Fruit fly (Drosophila melanogaster) whole organism, embryonic: ENCODE results near the gene CG8051.
A peak's percentile ranks its signal among the peaks of the same experiment; 100 is the strongest.

Experiments
- CG10431 ChIP-seq: fragments of 200-800 bp; sonication (Bioruptor generic); optimal IDR thresholded peaks from 3 replicates; lab custom pipeline; 2018; ENCODE audit warnings: missing biosample characterization, mild to moderate bottlenecking, missing genetic modification characterization
- CG10959 ChIP-seq: fragments of 200-800 bp; sonication (Bioruptor generic); IDR thresholded peaks from 2 replicates; pipeline ENCODE4 v1.3.6; 2022; ENCODE audit warnings: missing biosample characterization, missing genetic modification characterization
- CG10979 ChIP-seq: fragments of 200-800 bp; sonication (Bioruptor generic); optimal IDR thresholded peaks from 2 replicates; lab custom pipeline; 2018; ENCODE audit warnings: missing biosample characterization, mild to moderate bottlenecking, missing genetic modification characterization, moderate library complexity
- CG11456 ChIP-seq: fragments of 200-800 bp; sonication (Bioruptor generic); IDR thresholded peaks from 3 replicates; pipeline ENCODE4 v1.3.6; 2022; ENCODE audit warnings: missing biosample characterization, missing genetic modification characterization
- CG11695 ChIP-seq: fragments of 200-800 bp; sonication (Bioruptor generic); IDR thresholded peaks from 3 replicates; pipeline ENCODE4 v1.3.6; 2022; ENCODE audit warnings: missing biosample characterization, missing genetic modification characterization
- CG12219 ChIP-seq: fragments of 200-800 bp; sonication (Bioruptor generic); optimal IDR thresholded peaks from 3 replicates; lab custom pipeline; 2018; ENCODE audit warnings: missing biosample characterization, mild to moderate bottlenecking, missing genetic modification characterization
- CG12299 ChIP-seq: fragments of 200-800 bp; sonication (Bioruptor generic); optimal IDR thresholded peaks from 2 replicates; lab custom pipeline; 2018; ENCODE audit warnings: missing biosample characterization, mild to moderate bottlenecking, missing genetic modification characterization
- CG1233 ChIP-seq: fragments of 200-800 bp; sonication (Bioruptor generic); optimal IDR thresholded peaks from 4 replicates; lab custom pipeline; 2018; ENCODE audit warnings: missing biosample characterization, mild to moderate bottlenecking, missing genetic modification characterization
- CG14441 ChIP-seq: fragments of 200-800 bp; sonication (Bioruptor generic); IDR thresholded peaks from 2 replicates; pipeline ENCODE4 v1.3.6; 2022; ENCODE audit warnings: missing biosample characterization, missing genetic modification characterization
- CG17359 ChIP-seq: fragments of 200-800 bp; sonication (Bioruptor generic); optimal IDR thresholded peaks from 3 replicates; lab custom pipeline; 2018; ENCODE audit warnings: missing biosample characterization, mild to moderate bottlenecking, missing genetic modification characterization, moderate library complexity
- CG17568 ChIP-seq: fragments of 200-800 bp; sonication (Bioruptor generic); optimal IDR thresholded peaks from 2 replicates; lab custom pipeline; 2018; ENCODE audit warnings: missing biosample characterization, mild to moderate bottlenecking, missing genetic modification characterization, moderate library complexity
- CG3065 ChIP-seq: fragments of 200-800 bp; sonication (Bioruptor generic); optimal IDR thresholded peaks from 2 replicates; lab custom pipeline; 2016; ENCODE audit warnings: missing biosample characterization, missing genetic modification characterization
- CG32532 ChIP-seq: fragments of 200-800 bp; sonication (Bioruptor generic); IDR thresholded peaks from 2 replicates; pipeline ENCODE4 v1.3.6; 2022; ENCODE audit warnings: missing biosample characterization, missing genetic modification characterization
- CG34224 ChIP-seq: fragments of 200-800 bp; sonication (Bioruptor generic); IDR thresholded peaks from 3 replicates; pipeline ENCODE4 v1.3.6; 2022; ENCODE audit warnings: missing biosample characterization, missing genetic modification characterization; ENCODE audit not compliant: partially characterized antibody
- CG3995 ChIP-seq: fragments of 200-800 bp; sonication (Bioruptor generic); optimal IDR thresholded peaks from 3 replicates; lab custom pipeline; 2016; ENCODE audit warnings: missing biosample characterization, missing genetic modification characterization
- CG4424 ChIP-seq: fragments of 200-800 bp; sonication (Bioruptor generic); optimal IDR thresholded peaks from 3 replicates; lab custom pipeline; 2016; ENCODE audit warnings: missing biosample characterization, missing genetic modification characterization
- CG4617 ChIP-seq: fragments of 200-800 bp; sonication (Bioruptor generic); optimal IDR thresholded peaks from 3 replicates; lab custom pipeline; 2016; ENCODE audit warnings: missing biosample characterization, missing genetic modification characterization, borderline replicate concordance
- CG9876 ChIP-seq: fragments of 200-800 bp; sonication (Bioruptor generic); optimal IDR thresholded peaks from 2 replicates; lab custom pipeline; 2016; ENCODE audit warnings: missing biosample characterization, missing genetic modification characterization
- Dip2 ChIP-seq: fragments of 200-800 bp; sonication (Bioruptor generic); IDR thresholded peaks from 2 replicates; pipeline ENCODE4 v1.3.6; 2022; ENCODE audit warnings: missing biosample characterization, missing genetic modification characterization
- Doc2 ChIP-seq: fragments of 200-800 bp; sonication (Bioruptor generic); IDR thresholded peaks from 2 replicates; pipeline ENCODE4 v1.3.6; 2022; ENCODE audit warnings: missing biosample characterization, missing genetic modification characterization
- E2f1 ChIP-seq: fragments of 200-800 bp; sonication (Bioruptor generic); IDR thresholded peaks from 2 replicates; pipeline ENCODE4 v1.3.6; 2022; ENCODE audit warnings: missing biosample characterization, missing genetic modification characterization
- E2f2 ChIP-seq: fragments of 200-800 bp; sonication (Bioruptor generic); IDR thresholded peaks from 2 replicates; pipeline ENCODE4 v1.3.6; 2022; ENCODE audit warnings: missing biosample characterization, missing genetic modification characterization
- Gsc ChIP-seq: fragments of 200-800 bp; sonication (Bioruptor generic); IDR thresholded peaks from 2 replicates; pipeline ENCODE4 v1.3.6; 2022; ENCODE audit warnings: missing biosample characterization, missing genetic modification characterization
- HLHmδ ChIP-seq: fragments of 200-800 bp; sonication (Bioruptor generic); optimal IDR thresholded peaks from 2 replicates; lab custom pipeline; 2018; ENCODE audit warnings: missing biosample characterization, mild to moderate bottlenecking, missing genetic modification characterization, moderate library complexity
- Hmr ChIP-seq: fragments of 200-800 bp; sonication (Bioruptor generic); optimal IDR thresholded peaks from 3 replicates; lab custom pipeline; 2017; ENCODE audit warnings: mild to moderate bottlenecking, missing biosample characterization, missing genetic modification reagents, missing genetic modification characterization
- Oli ChIP-seq: fragments of 200-800 bp; sonication (Bioruptor generic); optimal IDR thresholded peaks from 2 replicates; lab custom pipeline; 2018; ENCODE audit warnings: missing biosample characterization, mild to moderate bottlenecking, missing genetic modification characterization, moderate library complexity
- Pdp1 ChIP-seq, 2 experiments: fragments of 200-800 bp; sonication (Bioruptor generic); optimal IDR thresholded peaks; 3 replicates each; lab custom pipeline; 2016; ENCODE audit warnings: missing biosample characterization in 2 of 2, missing genetic modification characterization in 2 of 2, mild to moderate bottlenecking in 1 of 2, moderate library complexity in 1 of 2
- Side ChIP-seq: fragments of 200-800 bp; sonication (Bioruptor generic); optimal IDR thresholded peaks from 2 replicates; lab custom pipeline; 2016; ENCODE audit warnings: missing biosample characterization, missing genetic modification characterization
- ab ChIP-seq: fragments of 200-800 bp; sonication (Bioruptor generic); optimal IDR thresholded peaks from 2 replicates; lab custom pipeline; 2016; ENCODE audit warnings: missing biosample characterization, missing genetic modification characterization
- bcd ChIP-seq: fragments of 200-800 bp; sonication (Bioruptor generic); optimal IDR thresholded peaks from 2 replicates; lab custom pipeline; 2017; ENCODE audit warnings: missing biosample characterization, mild to moderate bottlenecking, missing genetic modification characterization
- bsh ChIP-seq, 2 experiments: fragments of 200-800 bp; sonication (Bioruptor generic); optimal IDR thresholded peaks; 2 replicates each; lab custom pipeline; 2017 to 2018; ENCODE audit warnings: mild to moderate bottlenecking in 2 of 2, missing biosample characterization in 2 of 2, missing genetic modification characterization in 2 of 2, moderate library complexity in 1 of 2
- crc ChIP-seq: fragments of 200-800 bp; sonication (Bioruptor generic); optimal IDR thresholded peaks from 2 replicates; lab custom pipeline; 2016; ENCODE audit warnings: missing biosample characterization, missing genetic modification characterization
- dmrt11E ChIP-seq: fragments of 200-800 bp; sonication (Bioruptor generic); optimal IDR thresholded peaks from 3 replicates; lab custom pipeline; 2018; ENCODE audit warnings: missing biosample characterization, mild to moderate bottlenecking, missing genetic modification characterization, moderate library complexity
- ftz-f1 ChIP-seq: fragments of 200-800 bp; sonication (Bioruptor generic); optimal IDR thresholded peaks from 2 replicates; lab custom pipeline; 2016; ENCODE audit warnings: missing biosample characterization, missing genetic modification characterization
- grn ChIP-seq: fragments of 200-800 bp; sonication (Bioruptor generic); optimal IDR thresholded peaks from 3 replicates; lab custom pipeline; 2017; ENCODE audit warnings: missing biosample characterization, missing genetic modification characterization
- her ChIP-seq: fragments of 200-800 bp; sonication (Bioruptor generic); optimal IDR thresholded peaks from 2 replicates; lab custom pipeline; 2016; ENCODE audit warnings: missing biosample characterization, missing genetic modification characterization
- jumu ChIP-seq: fragments of 200-800 bp; sonication (Bioruptor generic); optimal IDR thresholded peaks from 3 replicates; lab custom pipeline; 2016; ENCODE audit warnings: missing biosample characterization, missing genetic modification characterization
- lola ChIP-seq, 3 experiments: fragments of >200 bp in 2 of 3; fragments of 200-800 bp in 1 of 3; sonication (Bioruptor generic) in 1 of 3; optimal IDR thresholded peaks; 2 replicates each; lab custom pipeline; 2017 to 2019; ENCODE audit warnings: missing biosample characterization in 3 of 3, missing genetic modification characterization in 3 of 3, mild to moderate bottlenecking in 1 of 3, moderate library complexity in 1 of 3
- maf-S ChIP-seq: fragments of 200-800 bp; sonication (Bioruptor generic); optimal IDR thresholded peaks from 2 replicates; lab custom pipeline; 2016; ENCODE audit warnings: missing biosample characterization, missing genetic modification characterization
- mld ChIP-seq: fragments of 200-800 bp; sonication (Bioruptor generic); IDR thresholded peaks from 3 replicates; pipeline ENCODE4 v1.3.6; 2022; ENCODE audit warnings: missing biosample characterization, missing genetic modification characterization; ENCODE audit not compliant: partially characterized antibody
- odd ChIP-seq: fragments of 200-800 bp; sonication (Bioruptor generic); optimal IDR thresholded peaks from 2 replicates; lab custom pipeline; 2017; ENCODE audit warnings: missing biosample characterization, mild to moderate bottlenecking, missing genetic modification characterization
- seq ChIP-seq: fragments of 200-800 bp; sonication (Bioruptor generic); IDR thresholded peaks from 2 replicates; pipeline ENCODE4 v1.3.6; 2022; ENCODE audit warnings: missing biosample characterization, missing genetic modification characterization
- shn ChIP-seq: fragments of 200-800 bp; sonication (Bioruptor generic); optimal IDR thresholded peaks from 3 replicates; lab custom pipeline; 2016; ENCODE audit warnings: missing biosample characterization, missing genetic modification characterization
- sim ChIP-seq: fragments of 200-800 bp; sonication (Bioruptor generic); IDR thresholded peaks from 2 replicates; pipeline ENCODE4 v1.3.6; 2022; ENCODE audit warnings: missing biosample characterization, missing genetic modification characterization
- tin ChIP-seq: fragments of 200-800 bp; sonication (Bioruptor generic); optimal IDR thresholded peaks from 3 replicates; lab custom pipeline; 2016; ENCODE audit warnings: missing biosample characterization, missing genetic modification characterization
- tio ChIP-seq: fragments of 200-800 bp; sonication (Bioruptor generic); optimal IDR thresholded peaks from 2 replicates; lab custom pipeline; 2017; ENCODE audit warnings: missing biosample characterization, missing genetic modification characterization, inconsistent platforms
- trh ChIP-seq: fragments of 200-800 bp; sonication (Bioruptor generic); optimal IDR thresholded peaks from 2 replicates; lab custom pipeline; 2016; ENCODE audit warnings: missing biosample characterization, missing genetic modification characterization
- zfh2 ChIP-seq: fragments of 200-800 bp; sonication (Bioruptor generic); optimal IDR thresholded peaks from 2 replicates; lab custom pipeline; 2016; ENCODE audit warnings: missing biosample characterization, missing genetic modification characterization

CG8051 gene

dm6 chrX:19321820-19322708, 14.3 kb upstream of the CG8051 start, which contains the start of gene out (continued):
- TF ChIP-seq CG32532 (GFP tag; lab: Robert Waterston, UW) (peak; percentile 96), shn (GFP tag; lab: Kevin White, UChicago) (peak; percentile 76), bcd (GFP tag; lab: Kevin White, UChicago) (peak; percentile 95), tin (peak; percentile 91), CG4424 (GFP tag; lab: Kevin White, UChicago) (peak; percentile 93), CG34224 (GFP tag; lab: Robert Waterston, UW) (no peak), trh (GFP tag; lab: Kevin White, UChicago) (peak; percentile 86), HLHmδ (peak; percentile 31), CG10431 (GFP tag; lab: Kevin White, UChicago) (peak; percentile 82), Pdp1 (GFP tag; optimal IDR thresholded peaks at IDR 0.05; lab: Kevin White, UChicago) (peak; percentile 87 to 91), Oli (tag; lab: Kevin White, UChicago) (peak; percentile 95), ab (peak; percentile 77), CG10979 (tag; lab: Kevin White, UChicago) (peak; percentile 96), CG11695 (GFP tag; lab: Robert Waterston, UW) (peak; percentile 96), CG11456 (GFP tag; lab: Robert Waterston, UW) (peak; percentile 91), Gsc (GFP tag; lab: Robert Waterston, UW) (peak; percentile 90), Side (GFP tag; lab: Kevin White, UChicago) (peak; percentile 85), bsh (GFP tag; optimal IDR thresholded peaks at IDR 0.05; lab: Kevin White, UChicago) (peak; percentile 95), CG3995 (GFP tag; lab: Kevin White, UChicago) (peak; percentile 49), CG10959 (GFP tag; lab: Robert Waterston, UW) (peak; percentile 91), Dip2 (GFP tag; lab: Robert Waterston, UW) (peak; percentile 66), lola (GFP tag; optimal IDR thresholded peaks at IDR 0.05; lab: Kevin White, UChicago) (peak in 1 of 3 experiments; percentile 94), CG14441 (GFP tag; lab: Robert Waterston, UW) (peak; percentile 95), CG9876 (peak; percentile 51), E2f1 (GFP tag; lab: Robert Waterston, UW) (peak; percentile 96), CG3065 (GFP tag; lab: Kevin White, UChicago) (peak; percentile 79), CG4617 (GFP tag; lab: Kevin White, UChicago) (peak; percentile 88), Hmr (GFP tag; lab: Kevin White, UChicago) (peak; percentile 93), CG12219 (peak; percentile 91), CG17359 (tag; lab: Kevin White, UChicago) (peak; percentile 95), mld (GFP tag; lab: Robert Waterston, UW) (no peak), tio (GFP tag; lab: Kevin White, UChicago) (peak; percentile 93), Doc2 (GFP tag; lab: Robert Waterston, UW) (peak; percentile 46; the same call in 1 of the 2 replicates), crc (GFP tag; lab: Kevin White, UChicago) (peak; percentile 69), zfh2 (GFP tag; lab: Kevin White, UChicago) (peak; percentile 81), maf-S (GFP tag; lab: Kevin White, UChicago) (peak; percentile 80), dmrt11E (tag; lab: Kevin White, UChicago) (peak; percentile 95), sim (GFP tag; lab: Robert Waterston, UW) (peak; percentile 76), CG17568 (peak; percentile 89), CG1233 (GFP tag; lab: Kevin White, UChicago) (peak; percentile 93), E2f2 (GFP tag; lab: Robert Waterston, UW) (peak; percentile 78), jumu (GFP tag; lab: Kevin White, UChicago) (peak; percentile 81), her (GFP tag; lab: Kevin White, UChicago) (no peak), grn (GFP tag; lab: Kevin White, UChicago) (peak; percentile 28), odd (GFP tag; lab: Kevin White, UChicago) (peak; percentile 94), ftz-f1 (peak; percentile 33), seq (peak; percentile 96), CG12299 (tag; lab: Kevin White, UChicago) (peak; percentile 88)
